Worm (Caenorhabditis elegans) whole organism, L2 larva: Measurements from ENCODE around the gene umps-1.

ENCODE experiments used
- ZK546.5 ChIP-seq: sonication (generic microtip); optimal IDR thresholded peaks from 2 replicates; lab custom pipeline; 2017; ENCODE audit warnings: missing biosample characterization, missing genetic modification characterization
- egl-27 ChIP-seq: sonication (generic microtip); optimal IDR thresholded peaks from 3 replicates; lab custom pipeline; 2017; ENCODE audit warnings: missing biosample characterization, missing genetic modification reagents, missing genetic modification characterization
- elt-3 ChIP-seq: sonication (generic microtip); optimal IDR thresholded peaks from 2 replicates; lab custom pipeline; 2017; ENCODE audit warnings: missing biosample characterization, missing genetic modification characterization
- mdl-1 ChIP-seq, 2 experiments: fragments of 150-350 bp in 1 of 2; sonication (generic microtip) in 1 of 2; optimal IDR thresholded peaks; 2 replicates each; lab custom pipeline; 2017; ENCODE audit warnings: missing biosample characterization in 2 of 2, missing genetic modification characterization in 2 of 2
- nhr-11 ChIP-seq: fragments of 150-350 bp; optimal IDR thresholded peaks from 2 replicates; lab custom pipeline; 2014; ENCODE audit warnings: missing biosample characterization, missing genetic modification characterization
- nhr-12 ChIP-seq: fragments of 150-350 bp; optimal IDR thresholded peaks from 2 replicates; lab custom pipeline; 2014; ENCODE audit warnings: missing biosample characterization, missing genetic modification characterization
- nhr-129 ChIP-seq: fragments of 150-350 bp; optimal IDR thresholded peaks from 2 replicates; lab custom pipeline; 2014; ENCODE audit warnings: missing biosample characterization, missing genetic modification characterization
- nhr-6 ChIP-seq: fragments of 150-350 bp; optimal IDR thresholded peaks from 2 replicates; lab custom pipeline; 2014; ENCODE audit warnings: missing biosample characterization, missing genetic modification characterization
- skn-1 ChIP-seq: sonication (generic microtip); optimal IDR thresholded peaks from 2 replicates; lab custom pipeline; 2017; ENCODE audit warnings: missing biosample characterization, missing genetic modification characterization
- snpc-4 ChIP-seq: fragments of 150-350 bp; optimal IDR thresholded peaks from 2 replicates; lab custom pipeline; 2014; ENCODE audit warnings: missing biosample characterization, missing genetic modification characterization
- unc-39 ChIP-seq: fragments of 150-350 bp; optimal IDR thresholded peaks from 2 replicates; lab custom pipeline; 2014; ENCODE audit warnings: missing biosample characterization, missing genetic modification characterization
- ztf-1 ChIP-seq: fragments of 200-800 bp; sonication (Bioruptor generic); conservative IDR thresholded peaks from 2 replicates; pipeline ENCODE4 v1.3.6; 2022; ENCODE audit warnings: missing genetic modification characterization, missing compliant biosample characterization
- ztf-11 ChIP-seq: sonication (generic microtip); optimal IDR thresholded peaks from 2 replicates; lab custom pipeline; 2017; ENCODE audit warnings: missing biosample characterization, missing genetic modification characterization

- TF ChIP-seq ztf-1 (GFP tag; lab: Robert Waterston, UW), result no peak
- TF ChIP-seq ztf-11 (tag; lab: Kevin White, UChicago), result no peak
- no peak for TF ChIP-seq unc-39
- no peak for TF ChIP-seq snpc-4 (tag; lab: Kevin White, UChicago)
- no peak for TF ChIP-seq skn-1 (tag; lab: Kevin White, UChicago)
- TF ChIP-seq nhr-129, result no peak
- TF ChIP-seq mdl-1 (tag; optimal IDR thresholded peaks at IDR 0.05; lab: Kevin White, UChicago), result no peak
- no peak for TF ChIP-seq elt-3 (tag; lab: Kevin White, UChicago)
- TF ChIP-seq egl-27 (tag; lab: Kevin White, UChicago), result no peak
- no peak for TF ChIP-seq nhr-12 (tag; lab: Kevin White, UChicago)
- no peak for TF ChIP-seq ZK546.5
- no peak for TF ChIP-seq nhr-11 (tag; lab: Kevin White, UChicago)
- TF ChIP-seq nhr-6, result no peak
Measured at ce11 chrIII:10364656-10365055, 7.2 kb upstream of the umps-1 start, which contains the start of gene tbc-8.
